Worm (Caenorhabditis elegans) whole organism, late embryonic: Measurements from ENCODE around the gene Y70C5C.1.

ENCODE experiments used
- C38D4.7 ChIP-seq: fragments of 200-800 bp; sonication (Bioruptor generic); optimal IDR thresholded peaks from 2 replicates; lab custom pipeline; 2018; ENCODE audit warnings: mild to moderate bottlenecking, missing genetic modification characterization, moderate library complexity, missing compliant biosample characterization
- ama-1 ChIP-seq: fragments of 150-350 bp; optimal IDR thresholded peaks from 2 replicates; lab custom pipeline; 2014
- ceh-24 ChIP-seq: sonication (generic microtip); optimal IDR thresholded peaks from 2 replicates; lab custom pipeline; 2016; ENCODE audit warnings: mild to moderate bottlenecking, missing genetic modification characterization, missing compliant biosample characterization
- ceh-48 ChIP-seq: sonication (generic microtip); optimal IDR thresholded peaks from 2 replicates; lab custom pipeline; 2016; ENCODE audit warnings: missing genetic modification characterization, inconsistent platforms, missing compliant biosample characterization
- eyg-1 ChIP-seq: sonication (generic microtip); optimal IDR thresholded peaks from 2 replicates; lab custom pipeline; 2016; ENCODE audit warnings: missing genotype, missing genetic modification characterization, missing compliant biosample characterization
- hlh-13 ChIP-seq: fragments of 200-800 bp; sonication (Bioruptor generic); optimal IDR thresholded peaks from 2 replicates; lab custom pipeline; 2018; ENCODE audit warnings: mild to moderate bottlenecking, missing genetic modification characterization, missing compliant biosample characterization
- nhr-11 ChIP-seq: fragments of 150-350 bp; optimal IDR thresholded peaks from 2 replicates; lab custom pipeline; 2014; ENCODE audit warnings: missing biosample characterization, missing genetic modification characterization
- odd-2 ChIP-seq: sonication (generic microtip); optimal IDR thresholded peaks from 2 replicates; lab custom pipeline; 2017; ENCODE audit warnings: antibody characterized with exemption, mild to moderate bottlenecking, missing genetic modification characterization, missing compliant biosample characterization
- pha-2 ChIP-seq: sonication (generic microtip); optimal IDR thresholded peaks from 2 replicates; lab custom pipeline; 2017; ENCODE audit warnings: mild to moderate bottlenecking, missing genetic modification characterization, missing compliant biosample characterization
- syd-9 ChIP-seq: sonication (generic microtip); optimal IDR thresholded peaks from 2 replicates; lab custom pipeline; 2016; ENCODE audit warnings: mild to moderate bottlenecking, missing genetic modification characterization, moderate library complexity, missing compliant biosample characterization
- unc-86 ChIP-seq: sonication (generic microtip); optimal IDR thresholded peaks from 2 replicates; lab custom pipeline; 2016; ENCODE audit warnings: missing genetic modification characterization, missing compliant biosample characterization

DNA sequence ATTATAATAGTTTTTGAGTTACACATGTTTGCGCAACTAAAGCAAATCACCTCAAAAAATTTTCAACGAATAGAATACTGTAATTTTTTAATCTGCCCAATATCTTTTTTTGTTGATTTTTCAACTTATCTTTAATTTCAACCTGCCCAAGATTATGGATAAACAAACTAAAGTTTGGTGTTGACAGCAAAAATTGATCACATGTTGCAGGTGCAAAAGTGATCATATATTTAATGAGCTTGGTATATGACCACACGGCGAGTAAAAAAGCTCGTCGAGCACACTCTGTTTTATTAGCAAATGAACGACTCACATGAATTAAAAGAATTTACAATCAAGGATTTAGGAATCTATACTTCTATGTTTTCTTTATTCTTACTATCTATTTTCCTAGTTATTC lies 24.5 kb upstream of the Y70C5C.1 start, which contains the start of gene srz-1:
- TF ChIP-seq unc-86 (tag; lab: Kevin White, UChicago) = no peak
- TF ChIP-seq ama-1 (lab: Kevin White, UChicago) = no peak
- TF ChIP-seq ceh-24 (tag; lab: Kevin White, UChicago) = no peak
- TF ChIP-seq odd-2 (tag; lab: Kevin White, UChicago) = no peak
- no peak for TF ChIP-seq syd-9 (tag; lab: Kevin White, UChicago)
- no peak for TF ChIP-seq ceh-48 (tag; lab: Kevin White, UChicago)
- TF ChIP-seq eyg-1 (tag; lab: Kevin White, UChicago) = no peak
- no peak for TF ChIP-seq C38D4.7 (GFP tag; lab: Kevin White, UChicago)
- TF ChIP-seq hlh-13 = no peak
- no peak for TF ChIP-seq pha-2 (tag; lab: Kevin White, UChicago)
- no peak for TF ChIP-seq nhr-11 (tag; lab: Kevin White, UChicago)
